Worm (Caenorhabditis elegans) whole organism, L3 larva: ENCODE data around the gene C01F1.6.

Experiments used
- R02D3.7 ChIP-seq: fragments of 150-350 bp; optimal IDR thresholded peaks from 2 replicates; lab custom pipeline; 2014; ENCODE audit warnings: missing biosample characterization, missing genetic modification characterization
- ZK546.5 ChIP-seq: sonication (generic microtip); optimal IDR thresholded peaks from 2 replicates; lab custom pipeline; 2017; ENCODE audit warnings: missing biosample characterization, missing genetic modification characterization
- ama-1 ChIP-seq: fragments of 150-350 bp; optimal IDR thresholded peaks from 2 replicates; lab custom pipeline; 2018
- ceh-16 ChIP-seq: sonication (generic microtip); optimal IDR thresholded peaks from 2 replicates; lab custom pipeline; 2017; ENCODE audit warnings: missing biosample characterization, missing genetic modification characterization
- ceh-28 ChIP-seq: fragments of 150-350 bp; optimal IDR thresholded peaks from 2 replicates; lab custom pipeline; 2014; ENCODE audit warnings: missing biosample characterization, missing genetic modification reagents, missing genetic modification characterization
- ceh-9 ChIP-seq: sonication (generic microtip); optimal IDR thresholded peaks from 2 replicates; lab custom pipeline; 2018; ENCODE audit warnings: missing biosample characterization, missing genetic modification characterization
- egl-27 ChIP-seq: sonication (generic microtip); optimal IDR thresholded peaks from 4 replicates; lab custom pipeline; 2017; ENCODE audit warnings: missing biosample characterization, missing genetic modification reagents, missing genetic modification characterization
- elt-1 ChIP-seq: fragments of 150-350 bp; optimal IDR thresholded peaks from 2 replicates; lab custom pipeline; 2014; ENCODE audit warnings: missing biosample characterization, missing genetic modification characterization
- elt-2 ChIP-seq: sonication (generic microtip); optimal IDR thresholded peaks from 2 replicates; lab custom pipeline; 2016; ENCODE audit warnings: missing genetic modification reagents, mild to moderate bottlenecking, missing genetic modification characterization, missing compliant biosample characterization
- elt-3 ChIP-seq, 3 experiments: fragments of 150-350 bp in 1 of 3; sonication (generic microtip) in 2 of 3; optimal IDR thresholded peaks; 2 replicates in 2 of 3; 4 replicates in 1 of 3; lab custom pipeline; 2014 to 2017; ENCODE audit warnings: missing biosample characterization in 3 of 3, missing genetic modification characterization in 3 of 3
- eor-1 ChIP-seq, 2 experiments: fragments of 150-350 bp; optimal IDR thresholded peaks; 2 replicates each; lab custom pipeline; 2014 to 2018; ENCODE audit warnings: missing biosample characterization in 2 of 2, missing genetic modification characterization in 2 of 2
- fkh-10 ChIP-seq: sonication (generic microtip); optimal IDR thresholded peaks from 2 replicates; lab custom pipeline; 2017; ENCODE audit warnings: missing biosample characterization, missing genetic modification reagents, missing genetic modification characterization
- hmg-11 ChIP-seq: sonication (generic microtip); optimal IDR thresholded peaks from 2 replicates; lab custom pipeline; 2016; ENCODE audit warnings: missing genetic modification characterization, missing compliant biosample characterization
- jun-1 ChIP-seq: fragments of 150-350 bp; optimal IDR thresholded peaks from 2 replicates; lab custom pipeline; 2014; ENCODE audit warnings: missing biosample characterization, missing genetic modification reagents, missing genetic modification characterization
- lin-15B ChIP-seq: fragments of 150-350 bp; optimal IDR thresholded peaks from 2 replicates; lab custom pipeline; 2014; ENCODE audit warnings: missing biosample characterization, missing genetic modification characterization
- lin-39 ChIP-seq: fragments of 150-350 bp; optimal IDR thresholded peaks from 2 replicates; lab custom pipeline; 2018; ENCODE audit warnings: missing biosample characterization, missing genetic modification reagents, missing genetic modification characterization
- lsy-12 ChIP-seq: sonication (generic microtip); optimal IDR thresholded peaks from 2 replicates; lab custom pipeline; 2016; ENCODE audit warnings: mild to moderate bottlenecking, missing genetic modification characterization, missing compliant biosample characterization
- mdl-1 ChIP-seq: fragments of 150-350 bp; optimal IDR thresholded peaks from 2 replicates; lab custom pipeline; 2014; ENCODE audit warnings: missing biosample characterization, missing genetic modification characterization
- nfya-1 ChIP-seq: sonication (generic microtip); optimal IDR thresholded peaks from 2 replicates; lab custom pipeline; 2017; ENCODE audit warnings: missing genetic modification characterization, mild to moderate bottlenecking, missing compliant biosample characterization, antibody characterized with exemption, moderate library complexity; ENCODE audit not compliant: insufficient read depth
- nhr-12 ChIP-seq: fragments of 150-350 bp; optimal IDR thresholded peaks from 2 replicates; lab custom pipeline; 2014; ENCODE audit warnings: missing biosample characterization, missing genetic modification characterization
- nhr-23 ChIP-seq: fragments of 150-350 bp; optimal IDR thresholded peaks from 2 replicates; lab custom pipeline; 2014; ENCODE audit warnings: missing biosample characterization, missing genetic modification reagents, missing genetic modification characterization
- nhr-25 ChIP-seq: sonication (generic microtip); optimal IDR thresholded peaks from 2 replicates; lab custom pipeline; 2017; ENCODE audit warnings: missing biosample characterization, missing genetic modification characterization
- nhr-43 ChIP-seq: sonication (generic microtip); optimal IDR thresholded peaks from 2 replicates; lab custom pipeline; 2016; ENCODE audit warnings: mild to moderate bottlenecking, missing genetic modification characterization, missing compliant biosample characterization; ENCODE audit not compliant: poor library complexity, severe bottlenecking
- nhr-67 ChIP-seq: fragments of 150-350 bp; optimal IDR thresholded peaks from 2 replicates; lab custom pipeline; 2014; ENCODE audit warnings: missing biosample characterization, missing genetic modification characterization
- pha-4 ChIP-seq: fragments of 150-350 bp; optimal IDR thresholded peaks from 2 replicates; lab custom pipeline; 2014; ENCODE audit warnings: missing biosample characterization, missing genetic modification reagents, missing genetic modification characterization
- pqm-1 ChIP-seq: fragments of 150-350 bp; optimal IDR thresholded peaks from 2 replicates; lab custom pipeline; 2017; ENCODE audit warnings: missing biosample characterization, missing genetic modification characterization, inconsistent platforms
- skn-1 ChIP-seq: fragments of 150-350 bp; optimal IDR thresholded peaks from 2 replicates; lab custom pipeline; 2014; ENCODE audit warnings: missing biosample characterization, missing genetic modification characterization
- snpc-4 ChIP-seq: fragments of 150-350 bp; optimal IDR thresholded peaks from 2 replicates; lab custom pipeline; 2014; ENCODE audit warnings: missing biosample characterization, missing genetic modification characterization
- unc-39 ChIP-seq: sonication (generic microtip); optimal IDR thresholded peaks from 4 replicates; lab custom pipeline; 2017; ENCODE audit warnings: missing biosample characterization, missing genetic modification characterization
- unc-62 ChIP-seq: fragments of 150-350 bp; sonication (generic microtip); optimal IDR thresholded peaks from 4 replicates; lab custom pipeline; 2014; ENCODE audit warnings: missing biosample characterization, missing genetic modification reagents, missing genetic modification characterization
- zag-1 ChIP-seq: fragments of 150-350 bp; optimal IDR thresholded peaks from 2 replicates; lab custom pipeline; 2014; ENCODE audit warnings: missing biosample characterization, missing genetic modification characterization
- ztf-11 ChIP-seq: fragments of 150-350 bp; optimal IDR thresholded peaks from 2 replicates; lab custom pipeline; 2014; ENCODE audit warnings: missing biosample characterization, missing genetic modification characterization
- ztf-4 ChIP-seq: fragments of 150-350 bp; optimal IDR thresholded peaks from 2 replicates; lab custom pipeline; 2014; ENCODE audit warnings: missing biosample characterization, missing genetic modification characterization

Gene C01F1.6

ce11 chrII:4297259-4297658, 9.2 kb upstream of the C01F1.6 start:
- TF ChIP-seq nhr-43 (no peak), elt-2 (peak; percentile 53)
- TF ChIP-seq, all 47 proteins: peak for 1

- TF ChIP-seq ZK546.5 (tag; lab: Kevin White, UChicago) (no peak), pha-4 (tag; lab: Kevin White, UChicago) (no peak), lin-39 (no peak), lin-15B (tag; lab: Kevin White, UChicago) (no peak), ama-1 (lab: Kevin White, UChicago) (no peak), nhr-12 (tag; lab: Kevin White, UChicago) (no peak), mdl-1 (tag; lab: Kevin White, UChicago) (no peak)
Observed at ce11 chrII:4294801-4295200, 6.8 kb upstream of the C01F1.6 start, which contains the start of gene rml-4. Gene rml-4 (plus strand): TSS chrII:4295101.

- TF ChIP-seq ceh-16 (tag; lab: Kevin White, UChicago) (no peak), elt-1 (tag; lab: Kevin White, UChicago) (peak; percentile 84), nhr-23 (tag; lab: Kevin White, UChicago) (peak; percentile 70)
Observed at ce11 chrII:4294189-4294588, 6.2 kb upstream of the C01F1.6 start.

DNA sequence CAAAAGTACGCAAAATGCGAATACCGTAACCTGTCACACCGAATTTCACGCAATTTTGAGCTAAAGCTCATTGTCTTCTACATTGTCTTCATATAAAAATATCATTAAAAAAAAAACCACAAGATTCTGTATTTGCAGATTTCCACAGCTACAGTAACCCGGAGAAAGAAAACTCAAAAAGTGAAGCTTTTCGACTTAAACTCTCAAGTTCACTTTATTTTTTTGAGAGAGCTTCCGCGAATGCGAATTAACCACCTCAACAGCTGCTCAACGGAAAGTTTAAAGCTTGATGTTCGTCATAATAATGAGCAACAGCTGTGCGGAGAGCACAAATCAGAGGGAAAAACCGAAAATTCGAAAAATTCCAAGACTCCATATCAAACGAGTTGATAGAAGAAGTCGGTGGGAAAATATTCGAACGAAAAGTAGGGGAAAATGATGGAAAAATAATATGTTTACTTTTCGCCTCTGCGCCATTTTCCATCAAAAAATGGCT, 5.1 kb upstream of the C01F1.6 start:
- TF ChIP-seq pha-4 (tag; lab: Kevin White, UChicago): peak; percentile 36
- TF ChIP-seq egl-27 (tag; lab: Kevin White, UChicago): no peak

- TF ChIP-seq nhr-23 (tag; lab: Kevin White, UChicago): no peak
- TF ChIP-seq fkh-10: peak; percentile 37
Observed at ce11 chrII:4291799-4292198, 3.8 kb upstream of the C01F1.6 start.

DNA sequence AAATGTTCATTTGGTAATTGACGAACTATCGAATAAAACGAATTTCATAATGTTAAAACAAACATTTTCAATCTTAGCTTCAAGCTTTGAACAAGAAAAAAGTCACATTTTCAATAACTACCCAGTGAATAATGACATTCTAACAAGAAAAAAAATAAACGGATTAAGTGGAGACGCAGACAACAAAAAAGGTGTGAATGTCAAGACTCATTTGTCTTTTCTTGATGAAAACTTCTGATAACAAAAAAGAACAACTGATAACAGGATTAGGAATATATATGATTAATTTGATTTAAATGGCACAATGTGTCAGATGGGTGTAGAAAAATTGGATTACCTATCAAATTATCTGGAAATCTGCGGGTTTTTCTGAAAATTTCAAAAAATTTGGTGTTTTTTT, 561 bp upstream of the C01F1.6 start:
- TF ChIP-seq nhr-67 (tag; lab: Kevin White, UChicago) (no peak), elt-1 (tag; lab: Kevin White, UChicago) (peak; percentile 24), elt-2 (peak; percentile 48), zag-1 (no peak), ztf-11 (tag; lab: Kevin White, UChicago) (no peak), pqm-1 (peak; percentile 43)

DNA sequence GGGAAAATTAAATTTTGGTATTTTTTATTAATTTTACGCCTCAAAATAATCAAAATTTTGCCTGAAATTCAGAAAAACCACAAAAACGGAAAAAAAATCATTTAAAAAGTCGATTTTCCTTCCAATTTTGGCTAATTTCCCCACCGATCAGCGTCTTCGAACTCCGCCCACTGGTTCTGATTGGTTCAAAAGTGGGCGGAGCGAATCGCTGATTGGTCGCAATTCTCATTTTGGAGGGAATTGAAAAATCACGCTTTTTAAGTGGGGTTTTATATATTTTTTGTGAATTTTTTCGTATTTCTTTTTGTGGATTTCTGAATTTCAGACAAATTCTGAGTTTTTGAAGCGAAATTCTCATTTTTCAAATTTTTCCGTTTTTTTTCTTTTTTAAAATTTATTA, 1.1 kb downstream of the C01F1.6 start:
- TF ChIP-seq ceh-16 (tag; lab: Kevin White, UChicago) (no peak), nfya-1 (peak; percentile 89), lsy-12 (tag; lab: Kevin White, UChicago) (no peak), zag-1 (no peak), nhr-12 (tag; lab: Kevin White, UChicago) (no peak)

DNA sequence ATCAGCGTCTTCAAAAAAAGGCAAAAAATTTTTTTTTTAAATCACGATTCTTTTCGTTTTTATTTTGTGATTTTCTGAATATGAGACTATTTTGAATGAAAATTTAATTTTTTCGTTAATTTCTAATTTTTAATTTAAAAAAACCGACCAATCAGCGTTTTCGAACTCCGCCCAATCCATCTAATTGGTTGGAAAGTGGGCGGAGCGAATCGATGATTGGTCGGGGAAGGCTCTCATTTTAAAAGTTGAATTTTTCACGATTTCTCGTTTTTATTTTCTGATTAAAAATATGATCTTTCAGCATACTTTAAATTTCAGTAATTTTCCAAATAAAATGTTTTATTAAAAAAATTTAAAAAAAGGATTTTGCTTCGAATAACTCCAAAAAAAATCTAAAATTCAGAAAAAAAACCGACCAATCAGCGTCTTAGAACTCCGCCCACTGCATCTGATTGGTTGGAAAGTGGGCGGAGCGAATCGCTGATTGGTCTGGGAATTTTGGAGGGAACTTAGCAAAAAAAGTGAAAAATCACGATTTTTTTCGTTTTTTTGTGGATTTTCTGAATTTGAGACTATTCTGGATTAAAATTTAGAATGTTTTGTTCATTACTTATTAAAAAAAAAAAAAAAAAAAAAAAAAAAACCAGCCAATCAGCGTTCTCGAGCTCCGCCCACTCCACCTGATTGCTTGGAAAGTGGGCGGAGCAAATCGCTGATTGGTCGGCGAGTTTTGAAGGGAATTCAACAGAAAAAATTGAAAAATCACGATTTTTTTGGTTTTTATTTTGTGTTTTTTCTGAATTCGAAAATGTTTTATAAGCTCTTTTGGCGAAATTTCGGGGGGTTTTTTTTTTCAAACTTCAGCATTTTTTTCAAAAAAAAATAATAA, 3.5 kb downstream of the C01F1.6 start:
- TF ChIP-seq nfya-1 (peak; percentile 88), nhr-43 (no peak)

- TF ChIP-seq nhr-25 (tag; lab: Kevin White, UChicago) (no peak), unc-39 (tag; lab: Kevin White, UChicago) (no peak), elt-3 (tag; optimal IDR thresholded peaks at IDR 0.05; lab: Kevin White, UChicago) (no peak), ama-1 (lab: Kevin White, UChicago) (no peak), ceh-28 (no peak), snpc-4 (tag; lab: Kevin White, UChicago) (no peak), elt-1 (tag; lab: Kevin White, UChicago) (no peak), skn-1 (no peak), unc-62 (GFP tag; lab: Kevin White, UChicago) (no peak), hmg-11 (tag; lab: Kevin White, UChicago) (no peak), ceh-9 (tag; lab: Kevin White, UChicago) (no peak), nhr-67 (tag; lab: Kevin White, UChicago) (no peak), zag-1 (no peak), ztf-4 (tag; lab: Kevin White, UChicago) (no peak), mdl-1 (tag; lab: Kevin White, UChicago) (no peak), R02D3.7 (tag; lab: Kevin White, UChicago) (no peak), lsy-12 (tag; lab: Kevin White, UChicago) (no peak), eor-1 (tag; optimal IDR thresholded peaks at IDR 0.05; lab: Kevin White, UChicago) (no peak), jun-1 (tag; lab: Kevin White, UChicago) (no peak)
- TF ChIP-seq, all 47 proteins: peak for 0
Observed at ce11 chrII:4281743-4282142, 6.3 kb downstream of the C01F1.6 start, which contains the start of gene C01F1.5. Gene C01F1.5 (minus strand): TSS chrII:4281845.
